Worm (Caenorhabditis elegans) whole organism, L4 larva: ENCODE measurements around the gene ref-2.
A peak's percentile ranks its signal among the peaks of the same experiment; 100 is the strongest.

Experiments used
- dpl-1 ChIP-seq: fragments of 150-350 bp; optimal IDR thresholded peaks from 2 replicates; lab custom pipeline; 2014; ENCODE audit warnings: missing biosample characterization, missing genetic modification reagents, missing genetic modification characterization
- egl-43 ChIP-seq: fragments of 200-800 bp; sonication (Bioruptor generic); IDR thresholded peaks from 2 replicates; pipeline ENCODE4 v1.3.6; 2022; ENCODE audit warnings: missing genetic modification reagents, missing genetic modification characterization, missing compliant biosample characterization
- fkh-10 ChIP-seq: fragments of 150-350 bp; optimal IDR thresholded peaks from 2 replicates; lab custom pipeline; 2014; ENCODE audit warnings: missing biosample characterization, missing genetic modification reagents, missing genetic modification characterization
- hlh-11 ChIP-seq: fragments of 200-800 bp; sonication (Bioruptor generic); optimal IDR thresholded peaks from 2 replicates; lab custom pipeline; 2018; ENCODE audit warnings: mild to moderate bottlenecking, missing genetic modification characterization, missing compliant biosample characterization
- mep-1 ChIP-seq: fragments of 150-350 bp; sonication (generic microtip); optimal IDR thresholded peaks from 3 replicates; lab custom pipeline; 2014; ENCODE audit warnings: missing biosample characterization, missing genetic modification characterization
- mxl-3 ChIP-seq: fragments of 200-800 bp; sonication (Bioruptor generic); optimal IDR thresholded peaks from 2 replicates; lab custom pipeline; 2018; ENCODE audit warnings: mild to moderate bottlenecking, missing genetic modification characterization, missing compliant biosample characterization
- zip-11 ChIP-seq: fragments of 200-800 bp; sonication (Bioruptor generic); IDR thresholded peaks from 2 replicates; pipeline ENCODE4 v1.3.6; 2022; ENCODE audit warnings: missing genetic modification characterization, missing compliant biosample characterization

DNA sequence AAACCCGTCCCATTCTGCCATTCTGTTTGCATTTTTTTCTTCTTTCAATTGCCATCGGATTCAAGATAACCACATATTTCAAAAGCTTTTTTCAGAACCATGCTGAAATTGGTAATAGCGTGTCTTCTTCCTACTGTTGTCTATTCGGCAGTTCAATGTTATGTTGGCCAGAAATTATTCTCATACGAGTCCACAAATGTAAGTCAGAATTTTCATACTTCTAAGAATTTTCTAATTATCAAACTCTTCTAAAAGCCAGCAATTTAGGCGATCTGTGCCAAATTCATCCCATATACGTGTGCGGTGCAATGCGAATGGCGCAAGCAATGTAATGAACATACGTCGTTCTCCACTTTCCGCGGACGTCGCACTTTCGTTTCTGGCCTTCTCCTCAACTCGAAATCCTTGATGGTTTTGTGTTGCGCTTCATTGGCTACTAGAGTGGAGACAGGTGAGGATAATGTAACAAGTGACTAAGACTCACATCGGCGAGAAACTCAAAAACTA, 35.5 kb downstream of the ref-2 start, which contains the start of gene ZK154.1:
- TF ChIP-seq fkh-10 (GFP tag; lab: Kevin White, UChicago) (no peak), dpl-1 (GFP tag; lab: Kevin White, UChicago) (no peak), mxl-3 (no peak), zip-11 (GFP tag; lab: Robert Waterston, UW) (no peak), egl-43 (GFP tag; lab: Robert Waterston, UW) (peak; percentile 36; the same call in 1 of the 2 replicates), mep-1 (tag; lab: Kevin White, UChicago) (no peak), hlh-11 (no peak)
